Fruit fly (Drosophila melanogaster) whole organism, embryonic: ENCODE measurements around the gene mei-218.

ENCODE experiments used
- BEAF-32 ChIP-seq: fragments of 200-800 bp; sonication (Bioruptor generic); optimal IDR thresholded peaks from 3 replicates; lab custom pipeline; 2017; ENCODE audit warnings: missing biosample characterization, missing genetic modification characterization, mild to moderate bottlenecking, moderate library complexity, missing genetic modification reagents
- Bdp1 ChIP-seq: fragments of 200-800 bp; sonication (Bioruptor generic); optimal IDR thresholded peaks from 3 replicates; lab custom pipeline; 2016; ENCODE audit warnings: missing biosample characterization, missing genetic modification characterization
- CG10274 ChIP-seq: fragments of 200-800 bp; sonication (Bioruptor generic); optimal IDR thresholded peaks from 3 replicates; lab custom pipeline; 2017; ENCODE audit warnings: missing biosample characterization, mild to moderate bottlenecking, missing genetic modification characterization
- CG10462 ChIP-seq: fragments of 200-800 bp; sonication (Bioruptor generic); optimal IDR thresholded peaks from 2 replicates; lab custom pipeline; 2016; ENCODE audit warnings: missing biosample characterization, missing genetic modification characterization
- CG10979 ChIP-seq: fragments of 200-800 bp; sonication (Bioruptor generic); optimal IDR thresholded peaks from 2 replicates; lab custom pipeline; 2018; ENCODE audit warnings: missing biosample characterization, mild to moderate bottlenecking, missing genetic modification characterization, moderate library complexity
- CG12659 ChIP-seq: fragments of 200-800 bp; sonication (Bioruptor generic); optimal IDR thresholded peaks from 3 replicates; lab custom pipeline; 2017; ENCODE audit warnings: mild to moderate bottlenecking, missing biosample characterization, missing genetic modification reagents, missing genetic modification characterization
- CG15269 ChIP-seq: fragments of 200-800 bp; sonication (Bioruptor generic); optimal IDR thresholded peaks from 2 replicates; lab custom pipeline; 2018; ENCODE audit warnings: missing biosample characterization, mild to moderate bottlenecking, missing genetic modification characterization, moderate library complexity
- CG17361 ChIP-seq: fragments of 200-800 bp; sonication (Bioruptor generic); IDR thresholded peaks from 3 replicates; pipeline ENCODE4 v1.3.6; 2022; ENCODE audit warnings: missing biosample characterization, missing genetic modification characterization
- CG18764 ChIP-seq: fragments of 200-800 bp; sonication (Bioruptor generic); optimal IDR thresholded peaks from 3 replicates; lab custom pipeline; 2016; ENCODE audit warnings: missing biosample characterization, missing genetic modification characterization
- CG2199 ChIP-seq: fragments of 200-800 bp; sonication (Bioruptor generic); IDR thresholded peaks from 3 replicates; pipeline ENCODE4 v1.3.6; 2022; ENCODE audit warnings: missing biosample characterization, missing genetic modification characterization
- CG2678 ChIP-seq: fragments of 200-800 bp; sonication (Bioruptor generic); optimal IDR thresholded peaks from 3 replicates; lab custom pipeline; 2019; ENCODE audit warnings: missing biosample characterization, mild to moderate bottlenecking, missing genetic modification characterization, moderate library complexity
- CG2889 ChIP-seq: fragments of 200-800 bp; sonication (Bioruptor generic); IDR thresholded peaks from 3 replicates; pipeline ENCODE4 v1.3.6; 2022; ENCODE audit warnings: missing biosample characterization, missing genetic modification characterization
- CG3065 ChIP-seq: fragments of 200-800 bp; sonication (Bioruptor generic); optimal IDR thresholded peaks from 2 replicates; lab custom pipeline; 2016; ENCODE audit warnings: missing biosample characterization, missing genetic modification characterization
- CG31224 ChIP-seq: fragments of 200-800 bp; sonication (Bioruptor generic); IDR thresholded peaks from 2 replicates; pipeline ENCODE4 v1.3.6; 2022; ENCODE audit warnings: missing biosample characterization, missing genetic modification characterization
- CG3995 ChIP-seq: fragments of 200-800 bp; sonication (Bioruptor generic); optimal IDR thresholded peaks from 3 replicates; lab custom pipeline; 2016; ENCODE audit warnings: missing biosample characterization, missing genetic modification characterization
- CG4328 ChIP-seq: fragments of 200-800 bp; sonication (Bioruptor generic); optimal IDR thresholded peaks from 3 replicates; lab custom pipeline; 2017; ENCODE audit warnings: missing biosample characterization, missing genetic modification reagents, missing genetic modification characterization
- CG4617 ChIP-seq: fragments of 200-800 bp; sonication (Bioruptor generic); optimal IDR thresholded peaks from 3 replicates; lab custom pipeline; 2016; ENCODE audit warnings: missing biosample characterization, missing genetic modification characterization, borderline replicate concordance
- CG7372 ChIP-seq: fragments of 200-800 bp; sonication (Bioruptor generic); IDR thresholded peaks from 2 replicates; pipeline ENCODE4 v1.3.6; 2022; ENCODE audit warnings: missing biosample characterization, missing genetic modification characterization
- Camta ChIP-seq: fragments of 200-800 bp; sonication (Bioruptor generic); optimal IDR thresholded peaks from 2 replicates; lab custom pipeline; 2016; ENCODE audit warnings: missing biosample characterization, missing genetic modification characterization
- Drgx ChIP-seq: fragments of 200-800 bp; sonication (Bioruptor generic); IDR thresholded peaks from 2 replicates; pipeline ENCODE4 v1.3.6; 2022; ENCODE audit warnings: missing biosample characterization, missing genetic modification characterization
- Gsc ChIP-seq: fragments of 200-800 bp; sonication (Bioruptor generic); IDR thresholded peaks from 2 replicates; pipeline ENCODE4 v1.3.6; 2022; ENCODE audit warnings: missing biosample characterization, missing genetic modification characterization
- HHEX ChIP-seq: fragments of 200-800 bp; sonication (Bioruptor generic); optimal IDR thresholded peaks from 3 replicates; lab custom pipeline; 2017; ENCODE audit warnings: missing biosample characterization, mild to moderate bottlenecking, missing genetic modification characterization, missing genetic modification reagents
- Hmr ChIP-seq: fragments of 200-800 bp; sonication (Bioruptor generic); optimal IDR thresholded peaks from 3 replicates; lab custom pipeline; 2017; ENCODE audit warnings: mild to moderate bottlenecking, missing biosample characterization, missing genetic modification reagents, missing genetic modification characterization
- Med ChIP-seq: fragments of 200-800 bp; sonication (Bioruptor generic); peaks from one replicate; lab custom pipeline; 2016; ENCODE audit warnings: missing biosample characterization, missing genetic modification characterization, mild to moderate bottlenecking, inconsistent platforms, moderate library complexity
- NfI ChIP-seq: fragments of 200-800 bp; sonication (Bioruptor generic); optimal IDR thresholded peaks from 3 replicates; lab custom pipeline; 2018; ENCODE audit warnings: missing biosample characterization, mild to moderate bottlenecking, missing genetic modification characterization, moderate library complexity
- Poxn ChIP-seq: fragments of 200-800 bp; sonication (Bioruptor generic); IDR thresholded peaks from 2 replicates; pipeline ENCODE4 v1.3.6; 2022; ENCODE audit warnings: missing biosample characterization, missing genetic modification characterization
- Spps ChIP-seq: fragments of 200-800 bp; sonication (Bioruptor generic); optimal IDR thresholded peaks from 2 replicates; lab custom pipeline; 2018; ENCODE audit warnings: missing biosample characterization, mild to moderate bottlenecking, missing genetic modification characterization
- Trl ChIP-seq, 3 experiments: fragments of >200 bp in 2 of 3; fragments of 200-800 bp in 1 of 3; sonication (Bioruptor generic) in 1 of 3; optimal IDR thresholded peaks; 2 replicates in 1 of 3; 3 replicates in 2 of 3; lab custom pipeline; 2016 to 2017; ENCODE audit warnings: missing biosample characterization in 1 of 3, missing genetic modification characterization in 1 of 3
- Xrp1 ChIP-seq: fragments of 200-800 bp; sonication (Bioruptor generic); IDR thresholded peaks from 2 replicates; pipeline ENCODE4 v1.3.6; 2022; ENCODE audit warnings: missing biosample characterization, missing genetic modification characterization
- ase ChIP-seq: fragments of 200-800 bp; sonication (Bioruptor generic); IDR thresholded peaks from 3 replicates; pipeline ENCODE4 v1.3.6; 2022; ENCODE audit warnings: missing biosample characterization, missing genetic modification characterization
- crc ChIP-seq: fragments of 200-800 bp; sonication (Bioruptor generic); optimal IDR thresholded peaks from 2 replicates; lab custom pipeline; 2016; ENCODE audit warnings: missing biosample characterization, missing genetic modification characterization
- dan ChIP-seq: fragments of 200-800 bp; sonication (Bioruptor generic); IDR thresholded peaks from 2 replicates; pipeline ENCODE4 v1.3.6; 2022; ENCODE audit warnings: missing biosample characterization, missing genetic modification characterization
- ftz-f1 ChIP-seq: fragments of 200-800 bp; sonication (Bioruptor generic); optimal IDR thresholded peaks from 2 replicates; lab custom pipeline; 2016; ENCODE audit warnings: missing biosample characterization, missing genetic modification characterization
- hb ChIP-seq: fragments of 200-800 bp; sonication (Bioruptor generic); IDR thresholded peaks from 3 replicates; pipeline ENCODE4 v1.3.6; 2022; ENCODE audit warnings: missing biosample characterization, missing genetic modification characterization; ENCODE audit not compliant: partially characterized antibody
- knrl ChIP-seq: fragments of 200-800 bp; sonication (Bioruptor generic); IDR thresholded peaks from 3 replicates; pipeline ENCODE4 v1.3.6; 2022; ENCODE audit warnings: missing biosample characterization, missing genetic modification characterization; ENCODE audit not compliant: partially characterized antibody
- onecut ChIP-seq: fragments of 200-800 bp; sonication (Bioruptor generic); IDR thresholded peaks from 2 replicates; pipeline ENCODE4 v1.3.6; 2022; ENCODE audit warnings: missing biosample characterization, missing genetic modification characterization
- pnt ChIP-seq: fragments of 200-800 bp; sonication (Bioruptor generic); optimal IDR thresholded peaks from 3 replicates; lab custom pipeline; 2016; ENCODE audit warnings: missing biosample characterization, missing genetic modification characterization
- sd ChIP-seq: fragments of 200-800 bp; sonication (Bioruptor generic); optimal IDR thresholded peaks from 3 replicates; lab custom pipeline; 2018; ENCODE audit warnings: missing biosample characterization, mild to moderate bottlenecking, missing genetic modification characterization, moderate library complexity
- unc-4 ChIP-seq: fragments of 200-800 bp; sonication (Bioruptor generic); IDR thresholded peaks from 2 replicates; pipeline ENCODE4 v1.3.6; 2022; ENCODE audit warnings: missing biosample characterization, missing genetic modification characterization; ENCODE audit not compliant: partially characterized antibody
- z ChIP-seq: fragments of 200-800 bp; sonication (Bioruptor generic); IDR thresholded peaks from 3 replicates; pipeline ENCODE4 v1.3.6; 2022; ENCODE audit warnings: missing biosample characterization, missing genetic modification characterization

Gene mei-218

dm6 chrX:17123545-17124203, 19.1 kb downstream of the mei-218 start (continued):
- TF ChIP-seq hb (GFP tag; lab: Robert Waterston, UW), result no peak
- TF ChIP-seq HHEX (GFP tag; lab: Kevin White, UChicago), result peak; percentile 42
- no peak for TF ChIP-seq CG4617 (GFP tag; lab: Kevin White, UChicago)
- no peak for TF ChIP-seq ftz-f1 (GFP tag; lab: Kevin White, UChicago)
- peak; percentile 32 for TF ChIP-seq sd (tag; lab: Kevin White, UChicago)
- peak; percentile 86 for TF ChIP-seq CG15269 (tag; lab: Kevin White, UChicago)
- TF ChIP-seq dan (GFP tag; lab: Robert Waterston, UW), result no peak
- TF ChIP-seq ase, result peak; percentile 67; the same call in 2 of the 3 replicates
- peak; percentile 75 for TF ChIP-seq CG12659 (GFP tag; lab: Kevin White, UChicago)
- no peak for TF ChIP-seq Gsc (GFP tag; lab: Robert Waterston, UW)
- no peak for TF ChIP-seq z (GFP tag; lab: Robert Waterston, UW)
- TF ChIP-seq Bdp1, result no peak
- TF ChIP-seq CG10274, result peak; percentile 11
- no peak for TF ChIP-seq BEAF-32 (GFP tag; lab: Kevin White, UChicago)
- TF ChIP-seq Spps (tag; lab: Kevin White, UChicago), result peak; percentile 39
- TF ChIP-seq knrl (GFP tag; lab: Robert Waterston, UW), result no peak
- TF ChIP-seq CG3995 (GFP tag; lab: Kevin White, UChicago), result peak; percentile 16
- no peak for TF ChIP-seq unc-4 (GFP tag; lab: Robert Waterston, UW)
- TF ChIP-seq pnt, result no peak
- peak; percentile 76; the same call in 2 of the 3 replicates for TF ChIP-seq CG17361 (GFP tag; lab: Robert Waterston, UW)
- TF ChIP-seq Hmr, result peak; percentile 78
- TF ChIP-seq CG2678 (tag; lab: Kevin White, UChicago), result peak; percentile 88
- peak; percentile 61 for TF ChIP-seq NfI
- TF ChIP-seq onecut (GFP tag; lab: Robert Waterston, UW), result peak; percentile 58
- no peak for TF ChIP-seq Poxn (GFP tag; lab: Robert Waterston, UW)
- TF ChIP-seq crc (GFP tag; lab: Kevin White, UChicago), result peak; percentile 22
- TF ChIP-seq Trl (optimal IDR thresholded peaks at IDR 0.05; lab: Kevin White, UChicago), result no peak
- TF ChIP-seq Trl (GFP tag; optimal IDR thresholded peaks at IDR 0.05; lab: Kevin White, UChicago), result peak; percentile 10
- TF ChIP-seq Drgx, result peak; percentile 46; the same call in 1 of the 2 replicates
- TF ChIP-seq CG10979 (tag; lab: Kevin White, UChicago), result peak; percentile 72
- TF ChIP-seq CG3065 (GFP tag; lab: Kevin White, UChicago), result no peak
- 0 out of 2 replicates have a peak, but pooled peaks have one; percentile 50 for TF ChIP-seq CG7372
- no peak for TF ChIP-seq CG4328 (GFP tag; lab: Kevin White, UChicago)
- no peak for TF ChIP-seq CG10462 (GFP tag; lab: Kevin White, UChicago)
- TF ChIP-seq CG2889, result peak; percentile 65; the same call in 1 of the 3 replicates
- peak; percentile 17 for TF ChIP-seq CG18764 (GFP tag; lab: Kevin White, UChicago)
- no peak for TF ChIP-seq Camta (GFP tag; lab: Kevin White, UChicago)
- TF ChIP-seq CG31224, result peak; percentile 42; the same call in 1 of the 2 replicates
- peak; percentile 79 for TF ChIP-seq Xrp1 (GFP tag; lab: Robert Waterston, UW)
- peak; percentile 88 for TF ChIP-seq Med (GFP tag; lab: Kevin White, UChicago)
- TF ChIP-seq CG2199 (GFP tag; lab: Robert Waterston, UW), result peak; percentile 48; the same call in 1 of the 3 replicates
